In the genomic region with DNA sequence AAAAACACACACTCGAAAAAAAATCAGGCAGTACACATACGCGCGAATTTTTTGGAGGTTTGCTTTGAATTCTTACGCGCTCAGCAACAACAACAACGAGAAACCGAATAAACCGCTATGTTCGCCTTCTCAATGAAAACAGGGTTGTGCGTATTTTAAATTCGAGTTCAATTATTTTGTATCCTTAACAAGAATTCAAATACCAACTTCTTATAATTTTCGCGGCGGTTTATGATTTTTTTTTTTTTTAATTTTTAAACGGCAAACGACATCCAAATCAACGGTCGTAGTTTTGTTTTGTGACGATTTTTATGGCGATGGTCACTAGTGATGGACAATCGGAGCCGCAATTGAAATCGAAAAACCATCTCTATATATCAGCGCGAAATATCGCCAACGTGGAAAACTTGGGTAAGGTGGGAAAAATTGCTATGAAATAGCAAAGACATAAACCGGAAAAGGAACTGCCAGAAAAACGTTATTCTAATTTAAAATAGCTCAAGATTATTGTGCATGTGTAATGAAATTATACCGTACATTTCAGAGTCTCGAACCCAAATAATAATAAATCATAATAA, we compare ENCODE assay signal across 2 fruit fly cellular contexts.
TF ChIP-seq lines count a peak whose summit lies in the region.

A gene (minus strand): TSS at position 332 of the 578 bp plus-strand sequence.

TF ChIP-seq in whole organism, embryonic, 481 proteins besides CTCF, POLR2A, EP300 and RAD21 (continued from another document and continues in another):
- TF ChIP-seq CG17568 (GFP tag; optimal IDR thresholded peaks at IDR 0.05; lab: Kevin White, UChicago) = peak; percentile 83
- TF ChIP-seq hb (GFP tag; IDR thresholded peaks at IDR 0.05; lab: Robert Waterston, UW; ENCODE audit: partially characterized antibody) = peak; percentile 74; the same call in 2 of the 3 replicates
- TF ChIP-seq NfI (GFP tag; optimal IDR thresholded peaks at IDR 0.05; lab: Kevin White, UChicago) = peak; percentile 90
- TF ChIP-seq CG2199 (GFP tag; IDR thresholded peaks at IDR 0.05; lab: Robert Waterston, UW) = peak; percentile 81
- peak; percentile 33 for TF ChIP-seq CG12219 (GFP tag; optimal IDR thresholded peaks at IDR 0.05; lab: Kevin White, UChicago)
- peak; percentile 72 for TF ChIP-seq sima (GFP tag; optimal IDR thresholded peaks at IDR 0.05; lab: Kevin White, UChicago)
- peak; percentile 50 for TF ChIP-seq YL-1 (GFP tag; optimal IDR thresholded peaks at IDR 0.05; lab: Kevin White, UChicago)
- TF ChIP-seq ham (GFP tag; IDR thresholded peaks at IDR 0.05; lab: Robert Waterston, UW) = peak; percentile 66; the same call in 1 of the 2 replicates
- TF ChIP-seq CG17361 (GFP tag; IDR thresholded peaks at IDR 0.05; lab: Robert Waterston, UW) = peak; percentile 39; the same call in 2 of the 3 replicates
- TF ChIP-seq wdn (GFP tag; IDR thresholded peaks at IDR 0.05; lab: Robert Waterston, UW) = peak; percentile 62
- no peak for TF ChIP-seq Lpt (GFP tag; optimal IDR thresholded peaks at IDR 0.05; lab: Kevin White, UChicago)
- TF ChIP-seq CG8089 (GFP tag; optimal IDR thresholded peaks at IDR 0.05; lab: Kevin White, UChicago) = peak; percentile 62
- TF ChIP-seq CG7556 (GFP tag; optimal IDR thresholded peaks at IDR 0.05; lab: Kevin White, UChicago) = peak; percentile 34
- peak; percentile 81 for TF ChIP-seq unc-4 (GFP tag; IDR thresholded peaks at IDR 0.05; lab: Robert Waterston, UW; ENCODE audit: partially characterized antibody)
- peak; percentile 72 for TF ChIP-seq trh (GFP tag; optimal IDR thresholded peaks at IDR 0.05; lab: Kevin White, UChicago)
- peak; percentile 68 for TF ChIP-seq dmrt11E (tag; optimal IDR thresholded peaks at IDR 0.05; lab: Kevin White, UChicago)
- peak; percentile 89 for TF ChIP-seq CG2120 (GFP tag; optimal IDR thresholded peaks at IDR 0.05; lab: Kevin White, UChicago)
- TF ChIP-seq CG12155 (GFP tag; optimal IDR thresholded peaks at IDR 0.05; lab: Kevin White, UChicago) = peak; percentile 79
- no peak for TF ChIP-seq peb (GFP tag; IDR thresholded peaks at IDR 0.05; lab: Robert Waterston, UW)
- TF ChIP-seq cad (GFP tag; optimal IDR thresholded peaks at IDR 0.05; lab: Kevin White, UChicago) = no peak
- no peak for TF ChIP-seq prd (optimal IDR thresholded peaks at IDR 0.05; lab: Kevin White, UChicago)
- peak; percentile 73 for TF ChIP-seq prd (GFP tag; IDR thresholded peaks at IDR 0.05; lab: Robert Waterston, UW)
- TF ChIP-seq Trl (optimal IDR thresholded peaks at IDR 0.05; lab: Kevin White, UChicago) = no peak
- TF ChIP-seq Trl (GFP tag; optimal IDR thresholded peaks at IDR 0.05; lab: Kevin White, UChicago) = peak; percentile 90
- TF ChIP-seq CG30431 (GFP tag; optimal IDR thresholded peaks at IDR 0.05; lab: Kevin White, UChicago) = peak; percentile 51
- peak; percentile 62 for TF ChIP-seq CG10267 (tag; optimal IDR thresholded peaks at IDR 0.05; lab: Kevin White, UChicago)
- peak; percentile 51; the same call in 1 of the 2 replicates for TF ChIP-seq toy (GFP tag; IDR thresholded peaks at IDR 0.05; lab: Robert Waterston, UW)
- peak; percentile 75 for TF ChIP-seq CG15269 (tag; optimal IDR thresholded peaks at IDR 0.05; lab: Kevin White, UChicago)
- peak; percentile 97 for TF ChIP-seq Hmr (GFP tag; optimal IDR thresholded peaks at IDR 0.05; lab: Kevin White, UChicago)
- TF ChIP-seq CG6813 (GFP tag; optimal IDR thresholded peaks at IDR 0.05; lab: Kevin White, UChicago) = peak; percentile 76
- no peak for TF ChIP-seq CG15696 (tag; optimal IDR thresholded peaks at IDR 0.05; lab: Kevin White, UChicago)
- peak; percentile 91 for TF ChIP-seq HmgD (GFP tag; optimal IDR thresholded peaks at IDR 0.05; lab: Kevin White, UChicago)
- peak; percentile 24 for TF ChIP-seq dmrt99B (tag; optimal IDR thresholded peaks at IDR 0.05; lab: Kevin White, UChicago)
- peak; percentile 83 for TF ChIP-seq E2f2 (GFP tag; IDR thresholded peaks at IDR 0.05; lab: Robert Waterston, UW)
- no peak for TF ChIP-seq CG5180 (GFP tag; optimal IDR thresholded peaks at IDR 0.05; lab: Kevin White, UChicago)
- peak; percentile 90 for TF ChIP-seq CG12659 (GFP tag; optimal IDR thresholded peaks at IDR 0.05; lab: Kevin White, UChicago)
- TF ChIP-seq CG3163 (GFP tag; optimal IDR thresholded peaks at IDR 0.05; lab: Kevin White, UChicago) = peak; percentile 75
- peak; percentile 76 for TF ChIP-seq CG2875 (GFP tag; optimal IDR thresholded peaks at IDR 0.05; lab: Kevin White, UChicago)
- TF ChIP-seq CG8281 (tag; optimal IDR thresholded peaks at IDR 0.05; lab: Kevin White, UChicago) = peak; percentile 39
- TF ChIP-seq CG8359 (GFP tag; optimal IDR thresholded peaks at IDR 0.05; lab: Kevin White, UChicago; ENCODE audit: borderline replicate concordance) = no peak
- TF ChIP-seq so (GFP tag; IDR thresholded peaks at IDR 0.05; lab: Robert Waterston, UW) = peak; percentile 66; the same call in 2 of the 3 replicates
- TF ChIP-seq lmd (GFP tag; IDR thresholded peaks at IDR 0.05; lab: Robert Waterston, UW) = peak; percentile 73
- TF ChIP-seq wor (GFP tag; IDR thresholded peaks at IDR 0.05; lab: Robert Waterston, UW) = no peak
- peak; percentile 80 for TF ChIP-seq pzg (GFP tag; optimal IDR thresholded peaks at IDR 0.05; lab: Kevin White, UChicago)
- TF ChIP-seq Awh (GFP tag; IDR thresholded peaks at IDR 0.05; lab: Robert Waterston, UW) = peak; percentile 39; the same call in 1 of the 2 replicates
- peak; percentile 68 for TF ChIP-seq ranshi (GFP tag; IDR thresholded peaks at IDR 0.05; lab: Robert Waterston, UW)
- peak; percentile 20; the same call in 1 of the 2 replicates for TF ChIP-seq CG4404 (GFP tag; IDR thresholded peaks at IDR 0.05; lab: Robert Waterston, UW)
- TF ChIP-seq CG1024 (GFP tag; IDR thresholded peaks at IDR 0.05; lab: Robert Waterston, UW) = peak; percentile 57
- TF ChIP-seq Dp (GFP tag; optimal IDR thresholded peaks at IDR 0.05; lab: Kevin White, UChicago) = peak; percentile 73
- peak; percentile 71 for TF ChIP-seq pnt (GFP tag; optimal IDR thresholded peaks at IDR 0.05; lab: Kevin White, UChicago)
- peak; percentile 88 for TF ChIP-seq HmgZ (tag; optimal IDR thresholded peaks at IDR 0.05; lab: Kevin White, UChicago)
- no peak for TF ChIP-seq lov (optimal IDR thresholded peaks at IDR 0.05; lab: Kevin White, UChicago)
- peak; percentile 84; the same call in 2 of the 3 replicates for TF ChIP-seq lov (GFP tag; IDR thresholded peaks at IDR 0.05; lab: Robert Waterston, UW)
- TF ChIP-seq CG10321 (GFP tag; IDR thresholded peaks at IDR 0.05; lab: Robert Waterston, UW) = peak; percentile 55
- TF ChIP-seq insv (GFP tag; optimal IDR thresholded peaks at IDR 0.05; lab: Kevin White, UChicago) = peak in 1 of 2 experiments; percentile 78
- TF ChIP-seq CG1792 (GFP tag; optimal IDR thresholded peaks at IDR 0.05; lab: Kevin White, UChicago) = peak; percentile 5
- peak; percentile 52 for TF ChIP-seq Hand (GFP tag; optimal IDR thresholded peaks at IDR 0.05; lab: Kevin White, UChicago)
- peak; percentile 72 for TF ChIP-seq Camta (GFP tag; optimal IDR thresholded peaks at IDR 0.05; lab: Kevin White, UChicago)
- TF ChIP-seq Atf6 (GFP tag; IDR thresholded peaks at IDR 0.05; lab: Robert Waterston, UW) = peak; percentile 79
- TF ChIP-seq CG10543 (GFP tag; optimal IDR thresholded peaks at IDR 0.05; lab: Kevin White, UChicago) = peak; percentile 89

TF ChIP-seq in whole organism, prepupa, 60 proteins besides CTCF, POLR2A, EP300 and RAD21 (continued from another document):
- TF ChIP-seq CG11294 (GFP tag; IDR thresholded peaks at IDR 0.05; lab: Robert Waterston, UW) = 0 out of 2 replicates have a peak, but pooled peaks have one; percentile 21
- no peak for TF ChIP-seq CG10669 (GFP tag; optimal IDR thresholded peaks at IDR 0.05; lab: Kevin White, UChicago)
- peak; percentile 81 for TF ChIP-seq lz (GFP tag; optimal IDR thresholded peaks at IDR 0.05; lab: Kevin White, UChicago)
- peak; percentile 35 for TF ChIP-seq CG7368 (GFP tag; optimal IDR thresholded peaks at IDR 0.05; lab: Kevin White, UChicago)
- TF ChIP-seq Smox (GFP tag; optimal IDR thresholded peaks at IDR 0.05; lab: Kevin White, UChicago) = peak; percentile 60
- TF ChIP-seq Eip78C (GFP tag; lab: Kevin White, UChicago) = peak; percentile 83
- peak in 1 of 2 experiments; percentile 35 for TF ChIP-seq ss (GFP tag; optimal IDR thresholded peaks at IDR 0.05; lab: Kevin White, UChicago)
- TF ChIP-seq CG34406 (GFP tag; optimal IDR thresholded peaks at IDR 0.05; lab: Kevin White, UChicago) = peak; percentile 19
- no peak for TF ChIP-seq CG8119 (GFP tag; IDR thresholded peaks at IDR 0.05; lab: Robert Waterston, UW)
- no peak for TF ChIP-seq Eip93F (GFP tag; optimal IDR thresholded peaks at IDR 0.05; lab: Kevin White, UChicago)
- peak; percentile 60 for TF ChIP-seq Eip75B (GFP tag; optimal IDR thresholded peaks at IDR 0.05; lab: Kevin White, UChicago)
- peak; percentile 65 for TF ChIP-seq CG6792 (GFP tag; optimal IDR thresholded peaks at IDR 0.05; lab: Kevin White, UChicago)
